Worm (Caenorhabditis elegans): ENCODE measurements around the gene T28A8.5.

DNA sequence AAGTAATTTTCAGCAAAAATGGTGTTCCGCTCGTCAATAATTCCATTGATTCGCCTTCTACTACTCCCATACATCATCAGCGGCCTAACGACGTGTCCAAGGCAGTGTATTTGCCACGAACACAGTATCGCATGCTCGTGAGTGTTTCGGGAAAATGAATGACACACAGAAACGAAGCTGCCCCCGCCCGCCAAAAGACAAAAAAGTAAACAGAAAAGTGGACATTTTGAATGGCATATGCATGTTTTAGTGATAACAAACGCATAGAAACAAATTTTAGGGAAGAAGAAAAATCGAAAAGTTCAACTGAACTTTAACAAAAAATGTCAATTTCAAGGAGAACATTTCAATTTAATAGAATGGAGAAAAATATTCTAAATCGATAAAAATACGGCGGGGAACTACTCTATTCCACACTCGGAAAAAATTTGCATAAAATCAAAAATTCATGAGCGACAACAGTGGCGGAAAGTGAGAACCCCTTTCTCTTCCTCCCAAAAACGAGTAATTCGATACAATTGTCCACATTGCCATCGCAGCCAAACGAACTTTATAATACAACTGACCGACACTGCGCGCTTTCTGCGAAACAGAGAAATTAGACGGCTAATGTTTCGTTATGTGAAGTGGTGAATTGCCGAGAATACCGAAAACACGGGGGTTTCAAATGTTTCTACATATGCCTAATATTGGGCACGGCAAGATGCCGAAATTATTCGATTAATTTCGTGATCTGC, 27.3 kb downstream of the T28A8.5 start:
- TF ChIP-seq fkh-10 (GFP tag; optimal IDR thresholded peaks at IDR 0.05) (no peak), mec-3 (tag; optimal IDR thresholded peaks at IDR 0.05; ENCODE audit: borderline replicate concordance) (no peak), npax-4 (tag; optimal IDR thresholded peaks at IDR 0.05) (no peak), hlh-6 (tag; optimal IDR thresholded peaks at IDR 0.05) (no peak), T23F11.4 (GFP tag; optimal IDR thresholded peaks at IDR 0.05) (no peak)
